Worm (Caenorhabditis elegans): Measurements from ENCODE around the gene tbc-17.

DNA sequence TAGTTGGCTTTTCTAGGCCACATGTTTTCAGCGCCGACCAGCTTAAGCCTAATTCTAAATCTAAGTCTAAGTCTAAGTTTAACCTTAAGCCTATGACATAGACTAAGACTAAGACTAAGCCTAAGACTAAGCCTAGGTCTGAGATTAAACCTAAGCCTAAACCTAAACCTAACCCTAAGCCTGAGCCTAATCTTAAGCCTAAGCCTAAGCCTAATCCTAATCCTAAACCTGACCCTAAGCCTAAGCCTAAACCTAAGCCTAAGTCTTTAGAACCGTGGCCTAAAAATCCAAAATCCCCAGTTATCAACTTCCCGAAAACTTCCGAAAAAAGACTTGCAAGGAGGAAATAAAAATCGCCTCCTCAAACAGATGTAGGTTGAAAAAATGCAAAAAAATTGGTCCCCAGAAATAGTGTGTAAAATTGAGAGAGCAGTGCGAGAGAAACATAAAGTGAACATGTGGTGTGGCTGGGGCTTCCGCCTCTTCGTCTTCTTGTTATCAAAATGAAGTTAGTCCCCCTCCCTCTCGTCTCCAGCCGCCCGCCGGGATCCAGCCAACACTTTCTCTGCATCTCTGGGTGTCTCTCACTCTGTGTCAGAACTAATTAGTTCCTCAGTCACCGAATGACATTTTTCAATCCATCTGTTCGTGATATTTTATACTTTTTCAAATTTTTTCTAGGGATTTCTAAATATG lies 34.4 kb upstream of the tbc-17 start:
- TF ChIP-seq aly-1 (tag; optimal IDR thresholded peaks at IDR 0.05) (no peak), flt-1 (GFP tag; IDR thresholded peaks at IDR 0.05) (no peak), pes-1 (GFP tag; IDR thresholded peaks at IDR 0.05) (no peak), ama-1 (optimal IDR thresholded peaks at IDR 0.05) (no peak), B0310.2 (tag; optimal IDR thresholded peaks at IDR 0.05) (no peak), tbx-37 (GFP tag; conservative IDR thresholded peaks at IDR 0.05) (no peak), ets-7 (tag; optimal IDR thresholded peaks at IDR 0.05) (no peak), scrt-1 (GFP tag; IDR thresholded peaks at IDR 0.05) (no peak)
